Worm (Caenorhabditis elegans) whole organism, L1 larva: Measurements from ENCODE around the gene F21H7.12.

Source experiments
- F16B12.6 ChIP-seq: fragments of 150-350 bp; optimal IDR thresholded peaks from 2 replicates; lab custom pipeline; 2014; ENCODE audit warnings: missing biosample characterization, missing genetic modification characterization
- ama-1 ChIP-seq: fragments of 150-350 bp; optimal IDR thresholded peaks from 2 replicates; lab custom pipeline; 2014
- ceh-90 ChIP-seq: sonication (generic microtip); optimal IDR thresholded peaks from 2 replicates; lab custom pipeline; 2016; ENCODE audit warnings: missing genetic modification characterization, missing compliant biosample characterization
- pag-3 ChIP-seq: sonication (generic microtip); optimal IDR thresholded peaks from 2 replicates; lab custom pipeline; 2017; ENCODE audit warnings: missing genetic modification characterization, mild to moderate bottlenecking, missing compliant biosample characterization, antibody characterized with exemption, borderline replicate concordance; ENCODE audit not compliant: insufficient read depth
- pqm-1 ChIP-seq: sonication (generic microtip); optimal IDR thresholded peaks from 3 replicates; lab custom pipeline; 2017; ENCODE audit warnings: missing biosample characterization, missing genetic modification characterization
- zip-4 ChIP-seq: fragments of 200-800 bp; sonication (Bioruptor generic); optimal IDR thresholded peaks from 2 replicates; lab custom pipeline; 2018; ENCODE audit warnings: mild to moderate bottlenecking, missing genetic modification characterization, moderate library complexity, missing compliant biosample characterization

- TF ChIP-seq ceh-90 (tag; lab: Kevin White, UChicago) (no peak), F16B12.6 (no peak), zip-4 (GFP tag; lab: Kevin White, UChicago) (no peak), pag-3 (tag; lab: Kevin White, UChicago) (no peak), pqm-1 (tag; lab: Kevin White, UChicago) (no peak), ama-1 (lab: Kevin White, UChicago) (no peak)
Measured at ce11 chrV:16258142-16258541, 28.2 kb downstream of the F21H7.12 start, which contains the start of gene nhr-218.
